Comparison of ENCODE assay signal across 3 worm cellular contexts in genomic region chrIV:12544624-12545023, ce11.
TF ChIP-seq lines count a peak whose summit lies in the region.

No protein-coding gene starts in this region.

TF ChIP-seq in whole organism, early embryonic, 17 proteins besides CTCF, POLR2A, EP300 and RAD21:
- TF ChIP-seq hmg-4 (GFP tag; optimal IDR thresholded peaks at IDR 0.05; lab: Kevin White, UChicago) (no peak), sea-1 (GFP tag; conservative IDR thresholded peaks at IDR 0.05; lab: Robert Waterston, UW) (no peak), B0310.2 (tag; optimal IDR thresholded peaks at IDR 0.05; lab: Kevin White, UChicago) (peak; percentile 28), tra-4 (tag; optimal IDR thresholded peaks at IDR 0.05; lab: Kevin White, UChicago) (no peak), flt-1 (GFP tag; IDR thresholded peaks at IDR 0.05; lab: Robert Waterston, UW) (0 out of 2 replicates have a peak, but pooled peaks have one; percentile 12), ceh-36 (tag; optimal IDR thresholded peaks at IDR 0.05; lab: Kevin White, UChicago) (peak; percentile 5), pes-1 (GFP tag; IDR thresholded peaks at IDR 0.05; lab: Robert Waterston, UW) (peak; percentile 24; the same call in 1 of the 2 replicates)
TF ChIP-seq in whole organism, early embryonic: peak in this region for 4.

TF ChIP-seq in whole organism, midembryonic, 9 proteins besides CTCF, POLR2A, EP300 and RAD21:
- no peak for TF ChIP-seq klf-2 (GFP tag; conservative IDR thresholded peaks at IDR 0.05; lab: Robert Waterston, UW)
- 0 out of 2 replicates have a peak, but pooled peaks have one; percentile 43 for TF ChIP-seq flt-1 (GFP tag; IDR thresholded peaks at IDR 0.05; lab: Robert Waterston, UW)

TF ChIP-seq in whole organism, mixed stage, embryonic, 35 proteins besides CTCF, POLR2A, EP300 and RAD21:
- no peak for TF ChIP-seq sptf-1 (tag; optimal IDR thresholded peaks at IDR 0.05; lab: Kevin White, UChicago)
- TF ChIP-seq unc-62 (GFP tag; optimal IDR thresholded peaks at IDR 0.05; lab: Kevin White, UChicago) = no peak
- TF ChIP-seq nhr-76 (tag; optimal IDR thresholded peaks at IDR 0.05; lab: Kevin White, UChicago) = no peak
- TF ChIP-seq nhr-28 (tag; optimal IDR thresholded peaks at IDR 0.05; lab: Kevin White, UChicago) = no peak
- TF ChIP-seq ham-2 (GFP tag; optimal IDR thresholded peaks at IDR 0.05; lab: Kevin White, UChicago) = no peak
- no peak for TF ChIP-seq nhr-12 (tag; optimal IDR thresholded peaks at IDR 0.05; lab: Kevin White, UChicago)
- TF ChIP-seq flh-1 (GFP tag; optimal IDR thresholded peaks at IDR 0.05; lab: Kevin White, UChicago) = no peak
- TF ChIP-seq lsy-2 (tag; optimal IDR thresholded peaks at IDR 0.05; lab: Kevin White, UChicago) = no peak
- TF ChIP-seq nhr-2 (tag; optimal IDR thresholded peaks at IDR 0.05; lab: Kevin White, UChicago) = peak; percentile 66
- TF ChIP-seq snpc-4 (tag; optimal IDR thresholded peaks at IDR 0.05; lab: Kevin White, UChicago) = no peak
- no peak for TF ChIP-seq ces-1 (GFP tag; optimal IDR thresholded peaks at IDR 0.05; lab: Kevin White, UChicago)
- TF ChIP-seq mls-2 (tag; optimal IDR thresholded peaks at IDR 0.05; lab: Kevin White, UChicago) = no peak
- peak; percentile 39 for TF ChIP-seq ceh-43 (GFP tag; optimal IDR thresholded peaks at IDR 0.05; lab: Kevin White, UChicago)
- no peak for TF ChIP-seq nhr-237 (tag; optimal IDR thresholded peaks at IDR 0.05; lab: Kevin White, UChicago)
- no peak for TF ChIP-seq blmp-1 (tag; optimal IDR thresholded peaks at IDR 0.05; lab: Kevin White, UChicago)
- TF ChIP-seq mep-1 (tag; optimal IDR thresholded peaks at IDR 0.05; lab: Kevin White, UChicago) = no peak
- TF ChIP-seq elt-1 (tag; optimal IDR thresholded peaks at IDR 0.05; lab: Kevin White, UChicago; ENCODE audit: borderline replicate concordance, insufficient read depth) = no peak
- TF ChIP-seq zip-8 (tag; optimal IDR thresholded peaks at IDR 0.05; lab: Kevin White, UChicago) = peak; percentile 30
